Fruit fly (Drosophila melanogaster) whole organism: ENCODE data around the gene Toll-4.

Source experiments
- CG8478 ChIP-seq: fragments of >200 bp; optimal IDR thresholded peaks from 2 replicates; lab custom pipeline; 2018; ENCODE audit warnings: inconsistent platforms
- EcR ChIP-seq, 2 experiments: fragments of >200 bp; optimal IDR thresholded peaks; 2 replicates each; lab custom pipeline; 2017; ENCODE audit warnings: missing biosample characterization in 2 of 2, missing genetic modification characterization in 2 of 2, missing genetic modification reagents in 2 of 2
- psq ChIP-seq: fragments of >200 bp; optimal IDR thresholded peaks from 2 replicates; lab custom pipeline; 2017
- usp ChIP-seq: fragments of >200 bp; optimal IDR thresholded peaks from 2 replicates; lab custom pipeline; 2017; ENCODE audit warnings: missing biosample characterization, missing genetic modification characterization, mixed read lengths

- TF ChIP-seq EcR (GFP tag; optimal IDR thresholded peaks at IDR 0.05; lab: Kevin White, UChicago) (no peak), usp (GFP tag; lab: Kevin White, UChicago) (no peak), psq (lab: Kevin White, UChicago) (no peak), CG8478 (no peak)
These were observed 47.0 kb downstream of the Toll-4 start for dm6 chr2L:9130934-9131333.
